Fruit fly (Drosophila melanogaster) whole organism, wandering third instar larva: ENCODE results near the gene Ge-1.
A peak's percentile ranks its signal among the peaks of the same experiment; 100 is the strongest.

Experiments used
- CG32264 ChIP-seq: fragments of 200-800 bp; sonication (Bioruptor generic); optimal IDR thresholded peaks from 2 replicates; lab custom pipeline; 2016; ENCODE audit warnings: missing biosample characterization, missing genetic modification characterization
- CG9705 ChIP-seq: fragments of 200-800 bp; sonication (Bioruptor generic); optimal IDR thresholded peaks from 2 replicates; lab custom pipeline; 2018; ENCODE audit warnings: missing biosample characterization, mild to moderate bottlenecking, missing genetic modification characterization
- Dif ChIP-seq: fragments of 200-275, 200-300 bp; sonication (Bioruptor generic); optimal IDR thresholded peaks from 2 replicates; lab custom pipeline; 2018; ENCODE audit warnings: missing biosample characterization, missing genetic modification characterization; ENCODE audit not compliant: partially characterized antibody
- GATAd ChIP-seq: sonication (Bioruptor generic); optimal IDR thresholded peaks from 2 replicates; lab custom pipeline; 2016; ENCODE audit warnings: missing biosample characterization, missing genetic modification characterization
- HLH106 ChIP-seq: fragments of 200-800 bp; optimal IDR thresholded peaks from 3 replicates; lab custom pipeline; 2019; ENCODE audit warnings: missing biosample characterization, mild to moderate bottlenecking, missing genetic modification characterization, moderate library complexity
- Hnf4 ChIP-seq: fragments of 200-800 bp; sonication (Bioruptor generic); optimal IDR thresholded peaks from 2 replicates; lab custom pipeline; 2016; ENCODE audit warnings: missing biosample characterization, mild to moderate bottlenecking, missing genetic modification characterization
- Hr83 ChIP-seq: fragments of 200-300 bp; sonication (Bioruptor generic); optimal IDR thresholded peaks from 2 replicates; lab custom pipeline; 2016; ENCODE audit warnings: missing biosample characterization, mild to moderate bottlenecking, missing genetic modification characterization, moderate library complexity; ENCODE audit not compliant: poor library complexity, severe bottlenecking
- Jra ChIP-seq: sonication (Bioruptor generic); optimal IDR thresholded peaks from 2 replicates; lab custom pipeline; 2016; ENCODE audit warnings: missing biosample characterization, missing genetic modification characterization
- Mio ChIP-seq: sonication (Bioruptor generic); optimal IDR thresholded peaks from 2 replicates; lab custom pipeline; 2016; ENCODE audit warnings: missing biosample characterization, missing genetic modification characterization
- Myc ChIP-seq: fragments of >200 bp; optimal IDR thresholded peaks from 2 replicates; lab custom pipeline; 2017
- N ChIP-seq: fragments of >200 bp; optimal IDR thresholded peaks from 2 replicates; lab custom pipeline; 2018; ENCODE audit warnings: missing biosample characterization, missing external identifiers, missing genetic modification characterization
- OdsH ChIP-seq: fragments of 200-800 bp; sonication (Bioruptor generic); optimal IDR thresholded peaks from 2 replicates; lab custom pipeline; 2016; ENCODE audit warnings: missing biosample characterization, mild to moderate bottlenecking, missing genetic modification characterization
- Rel ChIP-seq, 2 experiments: fragments of 200-800 bp; sonication (Bioruptor generic) in 1 of 2; optimal IDR thresholded peaks; 2 replicates in 1 of 2; 3 replicates in 1 of 2; lab custom pipeline; 2016 to 2019; ENCODE audit warnings: mild to moderate bottlenecking in 2 of 2, missing biosample characterization in 2 of 2, missing genetic modification characterization in 2 of 2, moderate library complexity in 1 of 2
- Sp1 ChIP-seq: fragments of 200-800 bp; sonication (Bioruptor generic); optimal IDR thresholded peaks from 3 replicates; lab custom pipeline; 2019; ENCODE audit warnings: missing biosample characterization, mild to moderate bottlenecking, missing genetic modification characterization, moderate library complexity
- Vsx2 ChIP-seq: fragments of 200-300, 225-300 bp; sonication (Bioruptor generic); optimal IDR thresholded peaks from 2 replicates; lab custom pipeline; 2018; ENCODE audit warnings: missing biosample characterization, missing genetic modification characterization; ENCODE audit not compliant: partially characterized antibody
- dl ChIP-seq, 2 experiments: fragments of 175-275, 200-275 bp in 1 of 2; fragments of 200-275 bp in 1 of 2; sonication (Bioruptor generic); optimal IDR thresholded peaks; lab custom pipeline; 2018; ENCODE audit warnings: mild to moderate bottlenecking in 2 of 2, missing biosample characterization in 2 of 2, missing genetic modification characterization in 2 of 2, moderate library complexity in 2 of 2; ENCODE audit not compliant: partially characterized antibody in 2 of 2, insufficient read depth in 1 of 2
- dmrt93B ChIP-seq: fragments of 200-800 bp; sonication (Bioruptor generic); optimal IDR thresholded peaks from 2 replicates; lab custom pipeline; 2018; ENCODE audit warnings: missing biosample characterization, mild to moderate bottlenecking, missing genetic modification characterization
- dsf ChIP-seq: sonication (Bioruptor generic); optimal IDR thresholded peaks from 2 replicates; lab custom pipeline; 2016; ENCODE audit warnings: missing biosample characterization, missing genetic modification characterization, borderline replicate concordance
- ey ChIP-seq: fragments of 200-800 bp; sonication (Bioruptor generic); optimal IDR thresholded peaks from 2 replicates; lab custom pipeline; 2016; ENCODE audit warnings: missing biosample characterization, missing genetic modification characterization
- fru ChIP-seq: fragments of 200-800 bp; sonication (Bioruptor generic); optimal IDR thresholded peaks from 3 replicates; lab custom pipeline; 2016; ENCODE audit warnings: missing biosample characterization, mild to moderate bottlenecking, missing genetic modification characterization
- h ChIP-seq: fragments of 200-800 bp; sonication (Bioruptor generic); optimal IDR thresholded peaks from 3 replicates; lab custom pipeline; 2016; ENCODE audit warnings: missing biosample characterization, mild to moderate bottlenecking, missing genetic modification characterization
- jim ChIP-seq: fragments of 175-275, 200-325 bp; sonication (Bioruptor generic); optimal IDR thresholded peaks from 2 replicates; lab custom pipeline; 2016; ENCODE audit warnings: missing biosample characterization, mild to moderate bottlenecking, missing genetic modification characterization
- lola ChIP-seq: fragments of >200 bp; optimal IDR thresholded peaks from 2 replicates; lab custom pipeline; 2017; ENCODE audit warnings: missing biosample characterization, missing genetic modification characterization
- pan ChIP-seq: fragments of >200 bp; optimal IDR thresholded peaks from 2 replicates; lab custom pipeline; 2017
- psq ChIP-seq: fragments of 200-800 bp; sonication (Bioruptor generic); optimal IDR thresholded peaks from 3 replicates; lab custom pipeline; 2017; ENCODE audit warnings: missing biosample characterization, mild to moderate bottlenecking, missing genetic modification characterization, moderate library complexity
- sage ChIP-seq: fragments of 200-800 bp; sonication (Bioruptor generic); optimal IDR thresholded peaks from 2 replicates; lab custom pipeline; 2016; ENCODE audit warnings: missing biosample characterization, mild to moderate bottlenecking, missing genetic modification characterization
- sv ChIP-seq: fragments of 200-800 bp; sonication (Bioruptor generic); optimal IDR thresholded peaks from 3 replicates; lab custom pipeline; 2016; ENCODE audit warnings: missing biosample characterization, missing genetic modification characterization
- tai ChIP-seq: sonication (Bioruptor generic); optimal IDR thresholded peaks from 2 replicates; lab custom pipeline; 2016; ENCODE audit warnings: missing biosample characterization, missing genetic modification characterization
- usp ChIP-seq: fragments of >200 bp; optimal IDR thresholded peaks from 2 replicates; lab custom pipeline; 2017; ENCODE audit warnings: missing biosample characterization, missing genetic modification characterization

The Ge-1 gene

DNA sequence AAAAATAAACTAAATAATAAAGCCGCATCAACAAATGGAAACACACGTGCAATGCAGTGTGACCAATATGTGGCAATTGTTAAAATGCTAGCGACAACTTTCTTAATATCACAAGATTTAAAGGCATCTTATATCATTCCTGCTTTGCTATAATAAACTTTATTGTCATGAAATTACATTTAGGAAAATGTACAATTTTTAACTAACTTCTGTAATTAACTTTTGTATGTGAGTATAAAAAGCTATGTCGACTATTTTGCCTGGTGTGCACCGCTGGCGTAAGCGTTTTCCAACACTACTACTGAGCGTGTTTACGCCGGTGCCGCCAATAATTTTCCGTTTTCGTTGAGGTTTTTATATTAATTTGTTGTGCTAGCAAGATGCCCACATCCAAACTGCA, 22.8 kb upstream of the Ge-1 start, which contains the start of the genes Csl4 and Nup160 (continued):
- TF ChIP-seq fru (no peak), psq (GFP tag; lab: Kevin White, UChicago) (peak; percentile 73), dsf (GFP tag; lab: Kevin White, UChicago) (peak; percentile 84), ey (GFP tag; lab: Kevin White, UChicago) (peak; percentile 87), CG32264 (GFP tag; lab: Kevin White, UChicago) (peak; percentile 46), N (no peak), pan (lab: Kevin White, UChicago) (no peak), lola (GFP tag; lab: Kevin White, UChicago) (no peak), h (GFP tag; lab: Kevin White, UChicago) (no peak), tai (GFP tag; lab: Kevin White, UChicago) (no peak), Sp1 (GFP tag; lab: Kevin White, UChicago) (no peak), sv (GFP tag; lab: Kevin White, UChicago) (peak; percentile 84), GATAd (GFP tag; lab: Kevin White, UChicago) (peak; percentile 67), Mio (GFP tag; lab: Kevin White, UChicago) (peak; percentile 53)

dm6 chr2L:11121614-11122013, 20.9 kb upstream of the Ge-1 start, which contains the start of gene Dnaaf4:
Gene Dnaaf4, minus strand, starts transcription at chr2L:11121714.
- TF ChIP-seq usp (GFP tag; lab: Kevin White, UChicago) (no peak), fru (no peak), HLH106 (tag; lab: Kevin White, UChicago) (no peak), GATAd (GFP tag; lab: Kevin White, UChicago) (no peak), jim (GFP tag; lab: Kevin White, UChicago) (no peak), Dif (GFP tag; lab: Kevin White, UChicago) (no peak), sv (GFP tag; lab: Kevin White, UChicago) (no peak)

DNA sequence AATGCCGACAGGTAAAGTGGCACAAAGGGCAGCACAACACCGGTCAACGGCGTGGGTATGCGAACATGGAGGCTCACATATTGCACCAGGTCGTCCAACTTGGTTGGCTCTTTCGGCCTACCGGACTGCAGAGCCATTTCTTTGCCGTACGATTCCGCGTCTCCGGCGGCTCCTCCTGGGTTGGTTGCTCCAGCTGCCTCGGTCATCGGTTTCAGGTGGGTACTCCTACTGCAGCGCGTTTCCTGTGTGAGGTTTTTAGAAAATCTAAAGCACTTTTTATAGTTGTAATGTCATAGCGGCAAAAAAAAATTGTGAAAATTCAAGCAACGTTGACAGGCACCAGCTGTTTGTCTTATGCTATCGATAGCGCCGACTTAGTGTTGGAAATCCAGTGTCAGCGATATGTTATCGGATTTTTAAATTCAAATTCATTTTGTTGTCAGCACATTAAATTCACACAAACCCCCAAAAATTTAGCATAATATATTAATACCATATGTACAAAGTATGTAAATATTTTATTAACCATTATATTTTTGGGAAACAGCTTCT, 19.4 kb upstream of the Ge-1 start, which contains the start of gene CG6230:
Gene CG6230, minus strand, starts transcription at position 354 of the 552 bp plus-strand sequence.
- TF ChIP-seq Sp1 (GFP tag; lab: Kevin White, UChicago) = no peak
- no peak for TF ChIP-seq Myc
- TF ChIP-seq CG9705 (GFP tag; lab: Kevin White, UChicago) = no peak
- TF ChIP-seq fru = no peak
- peak; percentile 14 for TF ChIP-seq Hr83 (GFP tag; lab: Kevin White, UChicago)

- TF ChIP-seq dsf (GFP tag; lab: Kevin White, UChicago) (no peak), Sp1 (GFP tag; lab: Kevin White, UChicago) (no peak), dl (GFP tag; optimal IDR thresholded peaks at IDR 0.05; lab: Kevin White, UChicago; ENCODE audit: insufficient read depth in 1 of 2, partially characterized antibody in 2 of 2) (no peak), h (GFP tag; lab: Kevin White, UChicago) (no peak)
- TF ChIP-seq, all 38 proteins: peak for 0
Measured at dm6 chr2L:11113714-11114113, 13.0 kb upstream of the Ge-1 start, which contains the start of gene Gr32a. Gene Gr32a, plus strand, starts transcription at chr2L:11114014.

dm6 chr2L:11113011-11113528, 12.4 kb upstream of the Ge-1 start, which contains the start of gene Idua:
Gene Idua, minus strand, starts transcription at chr2L:11113061.
- TF ChIP-seq Jra (GFP tag; lab: Kevin White, UChicago) (peak; percentile 47), dl (GFP tag; optimal IDR thresholded peaks at IDR 0.05; lab: Kevin White, UChicago; ENCODE audit: insufficient read depth in 1 of 2, partially characterized antibody in 2 of 2) (no peak), dmrt93B (GFP tag; lab: Kevin White, UChicago) (no peak), psq (GFP tag; lab: Kevin White, UChicago) (peak; percentile 63), GATAd (GFP tag; lab: Kevin White, UChicago) (no peak), h (GFP tag; lab: Kevin White, UChicago) (no peak), ey (GFP tag; lab: Kevin White, UChicago) (peak; percentile 76), OdsH (GFP tag; lab: Kevin White, UChicago) (peak; percentile 79), Hnf4 (GFP tag; lab: Kevin White, UChicago) (no peak), sv (GFP tag; lab: Kevin White, UChicago) (peak; percentile 35), Dif (GFP tag; lab: Kevin White, UChicago) (no peak), HLH106 (tag; lab: Kevin White, UChicago) (peak; percentile 75), CG9705 (GFP tag; lab: Kevin White, UChicago) (no peak), pan (lab: Kevin White, UChicago) (no peak), Vsx2 (GFP tag; lab: Kevin White, UChicago) (no peak), Sp1 (GFP tag; lab: Kevin White, UChicago) (peak; percentile 81), Rel (GFP tag; optimal IDR thresholded peaks at IDR 0.05; lab: Kevin White, UChicago) (peak; percentile 16), Rel (tag; optimal IDR thresholded peaks at IDR 0.05; lab: Kevin White, UChicago) (no peak), sage (GFP tag; lab: Kevin White, UChicago) (no peak)
